Worm (Caenorhabditis elegans): ENCODE results near the gene C24A3.4.

DNA sequence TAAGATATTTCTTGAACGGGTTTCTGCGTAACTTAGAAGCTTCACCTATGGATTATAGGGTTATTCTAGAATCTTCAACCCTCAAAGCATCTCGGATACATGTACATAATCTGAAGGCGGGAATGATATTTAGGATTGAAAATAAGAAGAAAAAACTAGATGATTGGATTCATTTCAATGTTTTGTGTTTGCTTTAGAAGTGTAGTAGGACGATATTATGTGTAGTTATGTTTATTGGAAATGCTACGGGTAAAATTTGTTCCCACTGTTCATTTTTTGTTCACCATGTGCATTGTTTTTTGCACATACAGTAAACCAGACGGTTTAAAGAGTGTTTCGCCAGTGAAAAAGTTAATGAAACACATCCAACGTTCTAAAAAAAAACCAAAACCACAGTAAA lies 19.3 kb downstream of the C24A3.4 start:
- TF ChIP-seq zip-8 (tag; optimal IDR thresholded peaks at IDR 0.05) (no peak), unc-120 (tag; optimal IDR thresholded peaks at IDR 0.05; ENCODE audit: poor library complexity, severe bottlenecking) (no peak), elt-3 (tag; optimal IDR thresholded peaks at IDR 0.05) (no peak), nhr-76 (tag; optimal IDR thresholded peaks at IDR 0.05) (no peak)
